Fruit fly (Drosophila melanogaster): ENCODE data around the gene Remo.

DNA sequence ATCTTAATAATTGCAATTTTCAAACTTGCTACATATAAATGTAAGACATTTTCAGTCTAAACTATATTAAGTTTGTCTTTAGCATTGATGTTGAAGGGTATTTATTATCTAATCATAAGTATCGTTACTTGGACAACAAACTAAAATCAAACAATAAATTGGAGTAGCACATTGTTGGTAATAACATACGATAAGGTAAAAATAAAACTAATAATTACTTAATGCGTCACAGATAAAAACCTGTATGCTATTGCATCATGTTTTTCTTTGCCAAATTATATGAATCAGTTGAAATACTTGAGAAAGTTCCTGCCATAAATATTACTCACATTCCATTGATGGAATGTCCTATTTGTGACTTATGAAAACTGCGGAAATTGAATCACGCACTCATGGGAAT, 47.0 kb upstream of the Remo start:
- TF ChIP-seq emc (GFP tag; optimal IDR thresholded peaks at IDR 0.05) (no peak), CG17385 (GFP tag; optimal IDR thresholded peaks at IDR 0.05) (no peak), CG32532 (GFP tag; IDR thresholded peaks at IDR 0.05) (no peak), ftz-f1 (GFP tag; optimal IDR thresholded peaks at IDR 0.05) (no peak), Blimp-1 (GFP tag; optimal IDR thresholded peaks at IDR 0.05) (no peak), CG10274 (GFP tag; optimal IDR thresholded peaks at IDR 0.05) (no peak), chn (GFP tag; optimal IDR thresholded peaks at IDR 0.05) (no peak), CG10366 (GFP tag; IDR thresholded peaks at IDR 0.05) (no peak)
